Worm (Caenorhabditis elegans) whole organism, L3 larva: ENCODE results near the gene grl-30.

Source experiments
- R02D3.7 ChIP-seq: fragments of 150-350 bp; optimal IDR thresholded peaks from 2 replicates; lab custom pipeline; 2014; ENCODE audit warnings: missing biosample characterization, missing genetic modification characterization
- ZK546.5 ChIP-seq: sonication (generic microtip); optimal IDR thresholded peaks from 2 replicates; lab custom pipeline; 2017; ENCODE audit warnings: missing biosample characterization, missing genetic modification characterization
- aly-2 ChIP-seq: fragments of 150-350 bp; optimal IDR thresholded peaks from 2 replicates; lab custom pipeline; 2014; ENCODE audit warnings: missing biosample characterization, missing genetic modification characterization
- ceh-16 ChIP-seq: sonication (generic microtip); optimal IDR thresholded peaks from 2 replicates; lab custom pipeline; 2017; ENCODE audit warnings: missing biosample characterization, missing genetic modification characterization
- ceh-28 ChIP-seq: fragments of 150-350 bp; optimal IDR thresholded peaks from 2 replicates; lab custom pipeline; 2014; ENCODE audit warnings: missing biosample characterization, missing genetic modification reagents, missing genetic modification characterization
- ceh-9 ChIP-seq: sonication (generic microtip); optimal IDR thresholded peaks from 2 replicates; lab custom pipeline; 2018; ENCODE audit warnings: missing biosample characterization, missing genetic modification characterization
- daf-12 ChIP-seq: fragments of 150-350 bp; optimal IDR thresholded peaks from 2 replicates; lab custom pipeline; 2014; ENCODE audit warnings: missing biosample characterization, missing genetic modification reagents, missing genetic modification characterization
- egl-27 ChIP-seq: sonication (generic microtip); optimal IDR thresholded peaks from 4 replicates; lab custom pipeline; 2017; ENCODE audit warnings: missing biosample characterization, missing genetic modification reagents, missing genetic modification characterization
- egl-5 ChIP-seq: fragments of 150-350 bp; optimal IDR thresholded peaks from 2 replicates; lab custom pipeline; 2017; ENCODE audit warnings: missing biosample characterization, missing genetic modification reagents, missing genetic modification characterization, inconsistent platforms
- elt-1 ChIP-seq: fragments of 150-350 bp; optimal IDR thresholded peaks from 2 replicates; lab custom pipeline; 2014; ENCODE audit warnings: missing biosample characterization, missing genetic modification characterization
- elt-3 ChIP-seq, 3 experiments: fragments of 150-350 bp in 1 of 3; sonication (generic microtip) in 2 of 3; optimal IDR thresholded peaks; 2 replicates in 2 of 3; 4 replicates in 1 of 3; lab custom pipeline; 2014 to 2017; ENCODE audit warnings: missing biosample characterization in 3 of 3, missing genetic modification characterization in 3 of 3
- fkh-10 ChIP-seq: sonication (generic microtip); optimal IDR thresholded peaks from 2 replicates; lab custom pipeline; 2017; ENCODE audit warnings: missing biosample characterization, missing genetic modification reagents, missing genetic modification characterization
- fkh-2 ChIP-seq: fragments of 150-350 bp; optimal IDR thresholded peaks from 2 replicates; lab custom pipeline; 2014; ENCODE audit warnings: missing biosample characterization, missing genetic modification reagents, missing genetic modification characterization
- fos-1 ChIP-seq: fragments of 150-350 bp; optimal IDR thresholded peaks from 2 replicates; lab custom pipeline; 2014; ENCODE audit warnings: missing biosample characterization, missing genetic modification characterization
- hmg-11 ChIP-seq: sonication (generic microtip); optimal IDR thresholded peaks from 2 replicates; lab custom pipeline; 2016; ENCODE audit warnings: missing genetic modification characterization, missing compliant biosample characterization
- lin-15B ChIP-seq: fragments of 150-350 bp; optimal IDR thresholded peaks from 2 replicates; lab custom pipeline; 2014; ENCODE audit warnings: missing biosample characterization, missing genetic modification characterization
- lin-39 ChIP-seq: fragments of 150-350 bp; optimal IDR thresholded peaks from 2 replicates; lab custom pipeline; 2018; ENCODE audit warnings: missing biosample characterization, missing genetic modification reagents, missing genetic modification characterization
- lsy-12 ChIP-seq: sonication (generic microtip); optimal IDR thresholded peaks from 2 replicates; lab custom pipeline; 2016; ENCODE audit warnings: mild to moderate bottlenecking, missing genetic modification characterization, missing compliant biosample characterization
- mdl-1 ChIP-seq: fragments of 150-350 bp; optimal IDR thresholded peaks from 2 replicates; lab custom pipeline; 2014; ENCODE audit warnings: missing biosample characterization, missing genetic modification characterization
- mml-1 ChIP-seq: fragments of 150-350 bp; sonication (generic microtip); optimal IDR thresholded peaks from 3 replicates; lab custom pipeline; 2014; ENCODE audit warnings: missing biosample characterization, missing genetic modification characterization
- nhr-11 ChIP-seq: fragments of 150-350 bp; optimal IDR thresholded peaks from 2 replicates; lab custom pipeline; 2014; ENCODE audit warnings: missing biosample characterization, missing genetic modification characterization
- nhr-12 ChIP-seq: fragments of 150-350 bp; optimal IDR thresholded peaks from 2 replicates; lab custom pipeline; 2014; ENCODE audit warnings: missing biosample characterization, missing genetic modification characterization
- nhr-23 ChIP-seq: fragments of 150-350 bp; optimal IDR thresholded peaks from 2 replicates; lab custom pipeline; 2014; ENCODE audit warnings: missing biosample characterization, missing genetic modification reagents, missing genetic modification characterization
- nhr-237 ChIP-seq: fragments of 150-350 bp; optimal IDR thresholded peaks from 2 replicates; lab custom pipeline; 2014; ENCODE audit warnings: missing biosample characterization, missing genetic modification characterization
- nhr-25 ChIP-seq: sonication (generic microtip); optimal IDR thresholded peaks from 2 replicates; lab custom pipeline; 2017; ENCODE audit warnings: missing biosample characterization, missing genetic modification characterization
- nhr-28 ChIP-seq: fragments of 150-350 bp; optimal IDR thresholded peaks from 2 replicates; lab custom pipeline; 2014; ENCODE audit warnings: missing biosample characterization, missing genetic modification characterization
- nhr-77 ChIP-seq: fragments of 150-350 bp; optimal IDR thresholded peaks from 2 replicates; lab custom pipeline; 2014; ENCODE audit warnings: missing biosample characterization, missing genetic modification characterization
- pqm-1 ChIP-seq: fragments of 150-350 bp; optimal IDR thresholded peaks from 2 replicates; lab custom pipeline; 2017; ENCODE audit warnings: missing biosample characterization, missing genetic modification characterization, inconsistent platforms
- sea-2 ChIP-seq: fragments of 150-350 bp; sonication (generic microtip); optimal IDR thresholded peaks from 4 replicates; lab custom pipeline; 2014; ENCODE audit warnings: missing biosample characterization, missing genetic modification reagents, missing genetic modification characterization
- snpc-4 ChIP-seq: fragments of 150-350 bp; optimal IDR thresholded peaks from 2 replicates; lab custom pipeline; 2014; ENCODE audit warnings: missing biosample characterization, missing genetic modification characterization
- tbx-2 ChIP-seq: sonication (generic microtip); optimal IDR thresholded peaks from 2 replicates; lab custom pipeline; 2016; ENCODE audit warnings: mild to moderate bottlenecking, missing genetic modification characterization, missing compliant biosample characterization
- unc-39 ChIP-seq: sonication (generic microtip); optimal IDR thresholded peaks from 4 replicates; lab custom pipeline; 2017; ENCODE audit warnings: missing biosample characterization, missing genetic modification characterization
- zag-1 ChIP-seq: fragments of 150-350 bp; optimal IDR thresholded peaks from 2 replicates; lab custom pipeline; 2014; ENCODE audit warnings: missing biosample characterization, missing genetic modification characterization
- ztf-11 ChIP-seq: fragments of 150-350 bp; optimal IDR thresholded peaks from 2 replicates; lab custom pipeline; 2014; ENCODE audit warnings: missing biosample characterization, missing genetic modification characterization

Gene grl-30

DNA sequence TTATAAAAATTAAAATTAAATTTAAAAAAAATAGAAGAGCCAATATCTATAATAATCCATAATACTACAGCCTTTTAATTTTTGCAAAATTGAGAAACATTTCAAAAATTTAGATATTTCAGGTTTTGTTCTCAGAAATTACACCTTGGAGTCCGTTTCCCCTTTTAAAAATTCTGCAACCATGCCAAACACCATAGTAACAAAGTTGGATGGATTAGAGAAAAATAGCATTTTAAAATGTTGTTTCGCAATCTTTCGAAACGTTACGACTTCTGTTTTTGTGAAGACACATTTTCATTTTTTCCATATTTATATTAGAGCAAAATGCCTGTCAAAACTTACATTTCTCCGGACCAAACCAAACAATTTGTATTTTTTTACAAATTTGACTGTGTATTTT, 31.1 kb upstream of the grl-30 start, which contains the start of gene T24A6.7:
T24A6.7 (plus strand) TSS at position 301 of the 400 bp plus-strand sequence.
- no peak for TF ChIP-seq pqm-1 (tag; lab: Kevin White, UChicago)

DNA sequence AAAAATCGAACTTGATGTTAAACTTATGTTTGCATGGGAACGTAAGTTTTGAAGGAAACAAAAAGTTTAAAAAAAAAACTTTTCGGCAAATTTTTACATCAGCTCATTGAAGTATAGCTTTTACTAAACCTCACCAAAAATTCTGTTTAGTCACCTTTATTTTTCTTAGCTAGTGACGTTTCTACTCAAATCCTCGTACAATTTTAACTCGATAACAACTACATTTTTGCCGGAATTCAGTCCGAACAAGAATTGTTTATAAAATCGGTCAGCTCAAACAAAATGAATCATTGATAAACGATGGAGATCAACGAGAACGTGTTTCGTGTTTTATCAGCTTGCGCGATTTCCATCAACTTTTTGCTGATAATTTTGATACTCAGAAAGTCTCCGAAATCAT, 29.2 kb upstream of the grl-30 start, which contains the start of gene str-260:
str-260 (plus strand) TSS at position 301 of the 400 bp plus-strand sequence.
- no peak for TF ChIP-seq nhr-25 (tag; lab: Kevin White, UChicago)
- TF ChIP-seq nhr-28, result no peak

DNA sequence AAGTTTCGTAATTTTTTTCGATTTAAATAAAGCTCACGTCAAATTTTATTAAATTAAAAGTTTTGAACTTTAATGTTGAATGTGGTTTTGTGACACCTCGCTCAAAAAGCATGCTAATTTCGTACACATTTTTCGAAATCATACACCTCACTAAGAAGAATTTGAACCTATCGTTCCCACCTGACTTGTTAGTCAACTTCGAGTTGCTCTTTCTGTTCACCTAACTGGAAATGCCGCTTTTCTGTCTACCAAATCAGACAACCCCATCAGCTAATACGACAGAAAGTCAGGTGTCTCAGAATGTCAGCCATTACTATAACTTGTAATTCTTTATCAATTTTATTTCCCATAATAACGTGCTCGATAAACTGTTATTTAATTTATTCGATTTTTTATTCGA, 25.7 kb upstream of the grl-30 start, which contains the start of gene srbc-66:
srbc-66 (plus strand) TSS at position 301 of the 400 bp plus-strand sequence.
- no peak for TF ChIP-seq ztf-11 (tag; lab: Kevin White, UChicago)
- TF ChIP-seq ceh-28 (tag; lab: Kevin White, UChicago), result no peak
- no peak for TF ChIP-seq lin-15B (tag; lab: Kevin White, UChicago)

DNA sequence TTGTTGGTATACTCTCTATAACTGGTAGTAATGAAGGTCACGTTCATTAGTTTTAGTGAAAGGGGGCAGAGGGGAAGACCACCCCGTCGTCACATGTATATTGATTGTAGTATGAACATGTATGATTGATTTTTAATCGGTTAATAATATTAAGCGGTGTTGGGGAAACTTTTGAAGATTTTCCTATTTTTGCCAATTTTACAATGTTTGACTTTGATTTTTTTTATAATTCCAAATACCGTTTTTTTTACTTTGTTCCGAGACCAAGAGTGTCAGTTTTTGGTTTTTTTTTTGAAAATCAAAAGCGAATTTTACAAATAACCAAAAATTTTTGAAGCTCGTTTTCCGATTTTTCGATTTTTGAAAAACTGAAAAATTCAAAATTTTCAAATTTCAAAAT, 20.8 kb upstream of the grl-30 start, which contains the start of gene nhr-221:
nhr-221 (minus strand) TSS at position 101 of the 400 bp plus-strand sequence.
- TF ChIP-seq ceh-9 (tag; lab: Kevin White, UChicago) (no peak), snpc-4 (tag; lab: Kevin White, UChicago) (no peak), daf-12 (tag; lab: Kevin White, UChicago) (no peak), nhr-12 (no peak), lsy-12 (tag; lab: Kevin White, UChicago) (no peak), zag-1 (tag; lab: Kevin White, UChicago) (no peak), tbx-2 (tag; lab: Kevin White, UChicago) (no peak), ceh-16 (no peak), nhr-23 (tag; lab: Kevin White, UChicago) (no peak)
- TF ChIP-seq, all 47 proteins: peak for 0

DNA sequence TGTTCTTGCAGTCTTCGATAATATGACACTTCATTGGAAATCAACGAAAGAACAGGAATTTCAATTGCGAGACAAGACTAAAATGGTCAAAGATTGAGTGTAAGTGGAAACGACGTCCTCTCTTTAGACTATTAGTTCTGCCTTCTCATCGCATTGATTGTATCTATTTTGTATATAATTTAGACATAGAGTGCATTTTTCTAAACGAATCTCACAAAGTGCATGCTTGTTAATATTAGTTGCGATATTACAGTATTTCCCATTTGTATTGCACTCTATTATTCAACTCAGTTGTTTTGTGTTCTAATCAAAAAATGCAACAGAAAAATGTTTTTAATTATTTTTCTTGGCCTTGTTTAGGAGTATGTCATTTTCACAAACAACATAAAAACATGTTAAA, 17.8 kb upstream of the grl-30 start, which contains the start of gene nhr-93:
nhr-93 (minus strand) TSS at position 101 of the 400 bp plus-strand sequence.
- TF ChIP-seq hmg-11, result no peak
- no peak for TF ChIP-seq mml-1 (tag; lab: Kevin White, UChicago)
- TF ChIP-seq nhr-77 (tag; lab: Kevin White, UChicago), result no peak
- TF ChIP-seq egl-27 (tag; lab: Kevin White, UChicago), result no peak
- no peak for TF ChIP-seq R02D3.7 (tag; lab: Kevin White, UChicago)
- no peak for TF ChIP-seq nhr-25 (tag; lab: Kevin White, UChicago)
- no peak for TF ChIP-seq ztf-11 (tag; lab: Kevin White, UChicago)
- no peak for TF ChIP-seq aly-2
- no peak for TF ChIP-seq mdl-1 (tag; lab: Kevin White, UChicago)
- no peak for TF ChIP-seq lin-39 (tag; lab: Kevin White, UChicago)
- no peak for TF ChIP-seq ceh-9 (tag; lab: Kevin White, UChicago)
- TF ChIP-seq ceh-16, result no peak
- no peak for TF ChIP-seq elt-3 (tag; optimal IDR thresholded peaks at IDR 0.05; lab: Kevin White, UChicago)
- TF ChIP-seq egl-5, result no peak
- TF ChIP-seq fkh-2 (tag; lab: Kevin White, UChicago), result no peak
- TF ChIP-seq nhr-237 (tag; lab: Kevin White, UChicago), result no peak

DNA sequence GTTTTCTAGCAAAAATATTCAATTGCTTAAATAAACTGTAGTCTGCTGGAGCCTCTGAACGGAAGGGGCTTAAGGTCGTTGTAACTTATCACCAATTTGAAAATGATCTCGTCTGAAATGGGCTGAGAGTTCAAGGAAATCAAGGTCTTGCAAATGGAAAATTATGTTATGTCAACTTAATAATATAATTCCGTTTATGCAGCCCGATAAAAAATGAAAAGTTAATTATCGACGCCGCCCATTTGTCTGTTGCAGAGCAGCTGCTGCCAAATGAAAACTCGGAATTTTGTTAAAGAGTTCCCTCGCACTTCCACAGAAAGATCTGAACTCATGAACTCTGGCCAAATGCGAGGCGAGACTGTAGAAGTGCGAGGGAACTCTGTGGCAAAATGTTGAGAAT, 15.0 kb upstream of the grl-30 start, which contains the start of gene srbc-67:
srbc-67 (minus strand) TSS at position 101 of the 400 bp plus-strand sequence.
- TF ChIP-seq ZK546.5 (tag; lab: Kevin White, UChicago) (no peak), fos-1 (tag; lab: Kevin White, UChicago) (no peak), fkh-10 (GFP tag; lab: Kevin White, UChicago) (no peak), nhr-28 (no peak), nhr-25 (tag; lab: Kevin White, UChicago) (no peak), sea-2 (GFP tag; lab: Kevin White, UChicago) (no peak)

DNA sequence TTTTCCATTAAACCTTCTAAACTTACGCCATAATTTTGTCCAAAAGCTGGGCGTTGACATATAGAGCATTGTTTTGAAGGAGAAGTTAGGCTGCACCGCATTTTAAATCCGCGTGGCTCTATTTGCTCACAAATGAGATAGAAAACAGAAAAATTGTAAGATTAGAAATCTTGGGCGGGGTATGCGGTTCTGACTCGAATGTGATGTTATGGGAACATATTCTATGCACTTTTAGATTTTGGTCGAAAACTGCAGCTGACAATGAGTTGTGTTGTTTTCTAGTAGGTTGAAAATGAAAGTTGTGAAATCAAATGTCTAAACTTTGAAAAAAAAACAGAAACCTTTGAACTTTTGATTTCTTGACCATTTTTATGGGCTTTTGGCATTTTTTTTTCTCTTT, 12.7 kb upstream of the grl-30 start, which contains the start of gene nhr-222:
nhr-222 (minus strand) TSS at position 101 of the 400 bp plus-strand sequence.
- no peak for TF ChIP-seq egl-5
- TF ChIP-seq fos-1 (tag; lab: Kevin White, UChicago), result no peak
- no peak for TF ChIP-seq nhr-11 (tag; lab: Kevin White, UChicago)
- no peak for TF ChIP-seq zag-1 (tag; lab: Kevin White, UChicago)
- TF ChIP-seq mdl-1 (tag; lab: Kevin White, UChicago), result no peak
- no peak for TF ChIP-seq nhr-28
- TF ChIP-seq pqm-1 (tag; lab: Kevin White, UChicago), result no peak
- no peak for TF ChIP-seq ztf-11 (tag; lab: Kevin White, UChicago)
- TF ChIP-seq sea-2 (GFP tag; lab: Kevin White, UChicago), result no peak
- no peak for TF ChIP-seq elt-1 (tag; lab: Kevin White, UChicago)
- no peak for TF ChIP-seq nhr-77 (tag; lab: Kevin White, UChicago)
- TF ChIP-seq unc-39, result no peak
